Worm (Caenorhabditis elegans): Measurements from ENCODE around the gene gst-21.

DNA sequence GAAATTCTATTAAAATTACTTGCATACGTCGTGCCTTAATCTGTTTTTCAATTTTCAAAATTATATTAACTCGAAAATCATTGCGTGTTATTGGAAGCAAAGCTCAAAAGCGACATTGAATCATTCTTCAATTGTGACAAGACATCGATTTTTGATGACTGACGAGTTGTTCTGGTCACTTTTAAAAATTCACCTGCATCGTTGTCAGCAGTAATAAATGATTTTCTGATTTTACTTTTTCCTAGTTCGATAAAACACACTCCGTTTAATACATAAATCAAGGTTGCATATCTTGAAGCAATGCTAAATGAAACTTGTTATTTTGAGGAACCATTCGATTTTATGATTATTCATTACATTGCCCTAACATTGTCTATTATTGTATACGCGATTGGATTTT lies 49.5 kb downstream of the gst-21 start, which contains the start of gene srh-3:
- TF ChIP-seq him-1 (tag; optimal IDR thresholded peaks at IDR 0.05) (no peak), dao-5 (tag; optimal IDR thresholded peaks at IDR 0.05) (no peak), W03F9.2 (tag; optimal IDR thresholded peaks at IDR 0.05) (no peak)

Data from whole organism, L4/young adult.